Worm (Caenorhabditis elegans) whole organism, L3 larva: Measurements from ENCODE around the gene F54A3.2.

ENCODE experiments used
- ZK546.5 ChIP-seq: sonication (generic microtip); optimal IDR thresholded peaks from 2 replicates; lab custom pipeline; 2017; ENCODE audit warnings: missing biosample characterization, missing genetic modification characterization
- ceh-16 ChIP-seq: sonication (generic microtip); optimal IDR thresholded peaks from 2 replicates; lab custom pipeline; 2017; ENCODE audit warnings: missing biosample characterization, missing genetic modification characterization
- ceh-82 ChIP-seq: fragments of 150-350 bp; optimal IDR thresholded peaks from 2 replicates; lab custom pipeline; 2014; ENCODE audit warnings: missing biosample characterization, missing genetic modification characterization
- ceh-9 ChIP-seq: sonication (generic microtip); optimal IDR thresholded peaks from 2 replicates; lab custom pipeline; 2018; ENCODE audit warnings: missing biosample characterization, missing genetic modification characterization
- egl-5 ChIP-seq: fragments of 150-350 bp; optimal IDR thresholded peaks from 2 replicates; lab custom pipeline; 2017; ENCODE audit warnings: missing biosample characterization, missing genetic modification reagents, missing genetic modification characterization, inconsistent platforms
- elt-3 ChIP-seq, 3 experiments: fragments of 150-350 bp in 1 of 3; sonication (generic microtip) in 2 of 3; optimal IDR thresholded peaks; 2 replicates in 2 of 3; 4 replicates in 1 of 3; lab custom pipeline; 2014 to 2017; ENCODE audit warnings: missing biosample characterization in 3 of 3, missing genetic modification characterization in 3 of 3
- fos-1 ChIP-seq: fragments of 150-350 bp; optimal IDR thresholded peaks from 2 replicates; lab custom pipeline; 2014; ENCODE audit warnings: missing biosample characterization, missing genetic modification characterization
- nhr-11 ChIP-seq: fragments of 150-350 bp; optimal IDR thresholded peaks from 2 replicates; lab custom pipeline; 2014; ENCODE audit warnings: missing biosample characterization, missing genetic modification characterization
- nhr-237 ChIP-seq: fragments of 150-350 bp; optimal IDR thresholded peaks from 2 replicates; lab custom pipeline; 2014; ENCODE audit warnings: missing biosample characterization, missing genetic modification characterization
- nhr-25 ChIP-seq: sonication (generic microtip); optimal IDR thresholded peaks from 2 replicates; lab custom pipeline; 2017; ENCODE audit warnings: missing biosample characterization, missing genetic modification characterization
- nhr-28 ChIP-seq: fragments of 150-350 bp; optimal IDR thresholded peaks from 2 replicates; lab custom pipeline; 2014; ENCODE audit warnings: missing biosample characterization, missing genetic modification characterization
- nhr-43 ChIP-seq: sonication (generic microtip); optimal IDR thresholded peaks from 2 replicates; lab custom pipeline; 2016; ENCODE audit warnings: mild to moderate bottlenecking, missing genetic modification characterization, missing compliant biosample characterization; ENCODE audit not compliant: poor library complexity, severe bottlenecking
- pha-4 ChIP-seq: fragments of 150-350 bp; optimal IDR thresholded peaks from 2 replicates; lab custom pipeline; 2014; ENCODE audit warnings: missing biosample characterization, missing genetic modification reagents, missing genetic modification characterization
- pqm-1 ChIP-seq: fragments of 150-350 bp; optimal IDR thresholded peaks from 2 replicates; lab custom pipeline; 2017; ENCODE audit warnings: missing biosample characterization, missing genetic modification characterization, inconsistent platforms
- sea-2 ChIP-seq: fragments of 150-350 bp; sonication (generic microtip); optimal IDR thresholded peaks from 4 replicates; lab custom pipeline; 2014; ENCODE audit warnings: missing biosample characterization, missing genetic modification reagents, missing genetic modification characterization

The F54A3.2 gene

ce11 chrII:2300861-2301260, 57.4 kb downstream of the F54A3.2 start, which contains the start of gene B0281.5:
B0281.5 (minus strand) TSS chrII:2300961.
- no peak for TF ChIP-seq ceh-82 (tag; lab: Kevin White, UChicago)
- TF ChIP-seq ZK546.5 = no peak
- no peak for TF ChIP-seq nhr-237
- no peak for TF ChIP-seq ceh-9 (tag; lab: Kevin White, UChicago)
- no peak for TF ChIP-seq nhr-11 (tag; lab: Kevin White, UChicago)
- TF ChIP-seq nhr-28 = no peak
- TF ChIP-seq elt-3 (tag; optimal IDR thresholded peaks at IDR 0.05; lab: Kevin White, UChicago) = no peak
- no peak for TF ChIP-seq nhr-25 (tag; lab: Kevin White, UChicago)
- no peak for TF ChIP-seq pha-4 (tag; lab: Kevin White, UChicago)
- TF ChIP-seq ceh-16 = no peak
- TF ChIP-seq egl-5 (tag; lab: Kevin White, UChicago) = no peak

ce11 chrII:2302330-2302729, 58.9 kb downstream of the F54A3.2 start, which contains the start of gene B0281.6:
B0281.6 (minus strand) TSS chrII:2302430.
- TF ChIP-seq nhr-43 (tag; lab: Kevin White, UChicago) = no peak
- TF ChIP-seq pqm-1 (tag; lab: Kevin White, UChicago) = no peak
- TF ChIP-seq pha-4 (tag; lab: Kevin White, UChicago) = no peak
- TF ChIP-seq sea-2 (GFP tag; lab: Kevin White, UChicago) = no peak
- TF ChIP-seq fos-1 (tag; lab: Kevin White, UChicago) = no peak
